Worm (Caenorhabditis elegans): ENCODE data around the gene daf-31.
A peak's percentile ranks its signal among the peaks of the same experiment; 100 is the strongest.

The daf-31 gene

DNA sequence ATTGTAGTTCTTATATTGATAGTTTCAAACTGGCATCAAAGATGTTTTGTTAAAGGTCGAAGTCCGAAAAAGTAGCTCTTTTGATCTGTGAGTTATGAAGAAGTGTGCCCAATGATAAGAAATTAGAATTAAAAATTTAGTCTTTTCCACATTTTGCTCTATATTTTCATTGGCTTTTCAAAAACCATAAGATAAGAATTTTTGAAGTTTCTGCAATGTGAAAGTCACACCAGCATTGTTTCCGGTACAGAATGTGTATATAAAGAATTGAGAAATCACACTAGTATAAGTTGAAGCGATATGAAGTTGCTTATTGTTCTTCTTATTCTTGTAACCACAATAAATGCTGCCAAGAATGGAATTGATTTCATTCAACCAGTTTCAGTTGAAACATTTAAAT is 42.5 kb downstream of the daf-31 start, which contains the start of gene lys-10:
Gene lys-10, plus strand, starts transcription at position 301 of the 400 bp plus-strand sequence.
- TF ChIP-seq nhr-48 (tag; optimal IDR thresholded peaks at IDR 0.05), result no peak
- TF ChIP-seq nhr-28 (tag; optimal IDR thresholded peaks at IDR 0.05), result no peak
- no peak for TF ChIP-seq F26F4.8 (GFP tag; conservative IDR thresholded peaks at IDR 0.05)

DNA sequence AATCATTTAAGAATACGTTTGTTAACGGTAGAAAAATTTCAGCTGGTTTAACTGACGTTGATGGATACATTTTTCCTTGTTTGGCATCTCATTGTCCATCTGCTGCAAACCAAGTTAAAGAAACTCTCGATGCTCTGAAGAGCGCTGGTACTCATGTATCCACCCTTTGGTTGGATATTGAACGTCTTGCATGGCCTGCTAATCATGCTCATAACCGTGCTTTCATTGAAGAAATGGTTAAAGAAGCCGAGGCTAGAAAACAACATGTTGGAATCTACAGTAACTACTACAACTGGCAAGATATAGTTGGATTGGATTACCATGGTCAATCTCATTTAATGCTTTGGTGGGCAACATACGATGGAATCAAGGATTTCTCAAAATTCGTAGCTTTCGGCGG is 43.0 kb downstream of the daf-31 start:
- TF ChIP-seq zip-2 (tag; optimal IDR thresholded peaks at IDR 0.05) (no peak), unc-62 (GFP tag; optimal IDR thresholded peaks at IDR 0.05 in 1 of 2) (peak in 1 of 2 experiments; percentile 97), unc-62 (tag; optimal IDR thresholded peaks at IDR 0.05) (no peak)

DNA sequence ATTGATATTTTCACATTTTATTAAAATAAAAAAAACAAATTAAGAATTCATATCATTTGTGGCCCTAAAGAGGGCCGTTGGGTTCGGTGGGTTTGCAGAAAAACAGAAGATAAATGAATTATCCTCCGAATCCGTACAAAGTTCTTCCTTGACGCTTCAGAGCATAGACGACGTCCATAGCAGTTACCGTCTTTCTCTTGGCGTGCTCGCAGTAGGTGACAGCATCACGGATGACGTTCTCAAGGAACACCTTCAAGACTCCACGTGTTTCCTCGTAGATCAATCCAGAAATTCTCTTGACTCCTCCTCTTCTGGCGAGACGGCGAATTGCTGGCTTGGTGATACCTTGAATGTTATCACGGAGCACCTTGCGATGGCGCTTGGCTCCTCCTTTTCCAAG is 43.5 kb downstream of the daf-31 start:
- TF ChIP-seq duxl-1 (tag; optimal IDR thresholded peaks at IDR 0.05; ENCODE audit: poor library complexity) (no peak), fos-1 (tag; optimal IDR thresholded peaks at IDR 0.05) (no peak), arid-1 (GFP tag; conservative IDR thresholded peaks at IDR 0.05) (no peak), nhr-41 (GFP tag; IDR thresholded peaks at IDR 0.05) (no peak)

DNA sequence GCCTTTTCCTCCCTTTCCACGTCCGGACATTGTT is 43.7 kb downstream of the daf-31 start, which contains the start of gene his-31:
Gene his-31, minus strand, starts transcription at position 30 of the 34 bp plus-strand sequence.
- TF ChIP-seq lin-13 (GFP tag; optimal IDR thresholded peaks at IDR 0.05) (no peak), cey-2 (tag; optimal IDR thresholded peaks at IDR 0.05; ENCODE audit: borderline replicate concordance, insufficient read depth) (no peak), gei-8 (GFP tag; optimal IDR thresholded peaks at IDR 0.05) (no peak), spr-1 (tag; optimal IDR thresholded peaks at IDR 0.05) (no peak), nhr-10 (tag; optimal IDR thresholded peaks at IDR 0.05) (no peak), dmd-9 (GFP tag; IDR thresholded peaks at IDR 0.05) (no peak), nhr-11 (tag; optimal IDR thresholded peaks at IDR 0.05) (no peak), ceh-62 (tag; optimal IDR thresholded peaks at IDR 0.05) (no peak), nhr-237 (tag; optimal IDR thresholded peaks at IDR 0.05) (no peak), lin-29 (GFP tag; IDR thresholded peaks at IDR 0.05) (no peak), F44E2.7 (GFP tag; IDR thresholded peaks at IDR 0.05) (no peak), daf-16 (GFP tag; optimal IDR thresholded peaks at IDR 0.05) (no peak), daf-16 (tag; optimal IDR thresholded peaks at IDR 0.05) (no peak), snpc-4 (tag; optimal IDR thresholded peaks at IDR 0.05) (no peak), ces-1 (GFP tag; optimal IDR thresholded peaks at IDR 0.05) (no peak), ztf-7 (tag; optimal IDR thresholded peaks at IDR 0.05) (no peak), spr-3 (GFP tag; optimal IDR thresholded peaks at IDR 0.05) (no peak), F49E8.2 (tag; optimal IDR thresholded peaks at IDR 0.05; ENCODE audit: borderline replicate concordance) (no peak), sdz-12 (GFP tag; optimal IDR thresholded peaks at IDR 0.05) (no peak), F37D6.2 (tag; optimal IDR thresholded peaks at IDR 0.05) (no peak), madf-5 (GFP tag; IDR thresholded peaks at IDR 0.05) (no peak)

DNA sequence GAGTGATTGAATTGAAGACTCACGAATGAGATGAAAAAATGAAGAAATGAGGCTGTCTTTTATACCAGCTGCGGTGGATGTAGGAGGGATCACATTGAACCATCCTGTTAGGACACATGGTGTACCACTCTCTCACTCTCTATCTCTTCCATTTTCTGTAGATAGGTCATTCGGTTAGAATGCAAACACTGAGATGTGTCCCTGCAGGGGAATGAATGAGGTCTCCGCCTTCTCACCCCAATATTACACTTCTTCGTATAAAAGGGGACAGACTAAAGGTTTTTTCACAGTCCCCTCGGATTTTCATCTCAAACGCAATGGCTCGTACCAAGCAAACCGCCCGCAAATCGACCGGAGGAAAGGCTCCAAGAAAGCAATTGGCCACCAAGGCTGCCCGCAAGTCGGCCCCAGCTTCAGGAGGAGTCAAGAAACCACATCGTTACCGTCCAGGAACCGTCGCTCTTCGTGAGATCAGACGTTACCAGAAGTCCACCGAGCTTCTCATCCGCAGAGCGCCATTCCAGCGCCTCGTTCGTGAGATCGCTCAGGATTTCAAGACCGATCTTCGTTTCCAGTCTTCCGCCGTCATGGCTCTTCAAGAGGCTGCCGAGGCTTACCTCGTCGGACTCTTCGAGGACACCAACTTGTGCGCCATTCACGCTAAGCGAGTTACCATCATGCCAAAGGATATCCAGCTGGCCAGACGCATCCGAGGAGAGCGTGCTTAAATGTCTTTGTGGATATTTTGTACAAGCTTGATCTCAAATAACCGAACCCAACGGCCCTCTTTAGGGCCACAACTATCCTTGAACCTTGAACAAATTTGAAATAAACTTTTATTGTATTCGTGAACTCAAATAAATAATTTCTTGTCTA is 44.2 kb downstream of the daf-31 start, which contains the start of gene his-32:
Gene his-32, plus strand, starts transcription at position 318 of the 876 bp plus-strand sequence.
- TF ChIP-seq ZK546.5 (tag; optimal IDR thresholded peaks at IDR 0.05) (no peak), snpc-1.2 (GFP tag; IDR thresholded peaks at IDR 0.05) (no peak), nhr-42 (GFP tag; IDR thresholded peaks at IDR 0.05) (no peak), mdt-29 (GFP tag; IDR thresholded peaks at IDR 0.05) (no peak), mxl-2 (GFP tag; conservative IDR thresholded peaks at IDR 0.05) (no peak), nhr-25 (tag; optimal IDR thresholded peaks at IDR 0.05; ENCODE audit: borderline replicate concordance, insufficient read depth) (peak; percentile 92), nhr-6 (tag; optimal IDR thresholded peaks at IDR 0.05) (peak; percentile 85), lim-7 (GFP tag; IDR thresholded peaks at IDR 0.05) (no peak), duxl-1 (tag; optimal IDR thresholded peaks at IDR 0.05; ENCODE audit: poor library complexity) (peak; percentile 20), unc-62 (GFP tag; optimal IDR thresholded peaks at IDR 0.05 in 1 of 2) (peak in 1 of 2 experiments; percentile 56), unc-62 (tag; optimal IDR thresholded peaks at IDR 0.05) (no peak), dpl-1 (GFP tag; optimal IDR thresholded peaks at IDR 0.05) (peak; percentile 0), zip-2 (tag; optimal IDR thresholded peaks at IDR 0.05) (no peak), rbr-2 (tag; optimal IDR thresholded peaks at IDR 0.05) (peak; percentile 69), aha-1 (tag) (peak; percentile 15), php-3 (GFP tag; IDR thresholded peaks at IDR 0.05) (no peak), mep-1 (tag; optimal IDR thresholded peaks at IDR 0.05) (peak; percentile 91), set-16 (GFP tag; IDR thresholded peaks at IDR 0.05) (peak; percentile 78; the same call in 1 of the 2 replicates)

Measured in whole organism, L4 larva.